Worm (Caenorhabditis elegans) whole organism, young adult: Measurements from ENCODE around the gene F56A8.5.

Experiments used
- F10E7.11 ChIP-seq: sonication (generic microtip); optimal IDR thresholded peaks from 2 replicates; lab custom pipeline; 2017; ENCODE audit warnings: mild to moderate bottlenecking, missing genetic modification characterization, moderate library complexity, missing compliant biosample characterization
- F33H1.4 ChIP-seq: fragments of 200-800 bp; sonication (Bioruptor generic); IDR thresholded peaks from 2 replicates; pipeline ENCODE4 v1.3.6; 2022; ENCODE audit warnings: missing genetic modification reagents, missing genetic modification characterization, missing compliant biosample characterization
- F37B4.10 ChIP-seq: fragments of 200-800 bp; sonication (Bioruptor generic); IDR thresholded peaks from 2 replicates; pipeline ENCODE4 v1.3.6; 2022; ENCODE audit warnings: missing genetic modification characterization, missing compliant biosample characterization
- F49E8.2 ChIP-seq: sonication (generic microtip); optimal IDR thresholded peaks from 3 replicates; lab custom pipeline; 2017; ENCODE audit warnings: missing genetic modification characterization, mild to moderate bottlenecking, missing compliant biosample characterization, antibody characterized with exemption, moderate library complexity; ENCODE audit not compliant: insufficient read depth
- F52B5.7 ChIP-seq: sonication (generic microtip); optimal IDR thresholded peaks from 2 replicates; lab custom pipeline; 2016; ENCODE audit warnings: mild to moderate bottlenecking, missing genetic modification characterization, missing compliant biosample characterization
- F57A8.1 ChIP-seq: fragments of 200-800 bp; sonication (Bioruptor generic); optimal IDR thresholded peaks from 2 replicates; lab custom pipeline; 2018; ENCODE audit warnings: mild to moderate bottlenecking, missing genetic modification characterization, moderate library complexity, missing compliant biosample characterization
- K11D2.4 ChIP-seq: fragments of 200-800 bp; sonication (Bioruptor generic); IDR thresholded peaks from 2 replicates; pipeline ENCODE4 v1.3.6; 2022; ENCODE audit warnings: missing genetic modification reagents, missing genetic modification characterization, missing compliant biosample characterization
- K12H6.12 ChIP-seq: fragments of 200-800 bp; sonication (Bioruptor generic); optimal IDR thresholded peaks from 2 replicates; lab custom pipeline; 2018; ENCODE audit warnings: mild to moderate bottlenecking, missing genetic modification characterization, missing compliant biosample characterization
- Y53G8AR.9 ChIP-seq: fragments of 200-800 bp; sonication (Bioruptor generic); conservative IDR thresholded peaks from 2 replicates; pipeline ENCODE4 v1.3.6; 2022; ENCODE audit warnings: missing genetic modification reagents, missing genetic modification characterization, missing compliant biosample characterization
- ZK185.1 ChIP-seq: sonication (generic microtip); optimal IDR thresholded peaks from 2 replicates; lab custom pipeline; 2016; ENCODE audit warnings: mild to moderate bottlenecking, missing genetic modification characterization, missing compliant biosample characterization; ENCODE audit not compliant: poor library complexity, severe bottlenecking
- aptf-3 ChIP-seq: fragments of 200-800 bp; sonication (Bioruptor generic); IDR thresholded peaks from 2 replicates; pipeline ENCODE4 v1.3.6; 2022; ENCODE audit warnings: missing genetic modification characterization, missing compliant biosample characterization
- cebp-1 ChIP-seq, 2 experiments: fragments of 200-800 bp in 1 of 2; sonication (Bioruptor generic) in 1 of 2; sonication (generic microtip) in 1 of 2; IDR thresholded peaks in 1 of 2; optimal IDR thresholded peaks in 1 of 2; 2 replicates each; pipeline versions ENCODE4 v1.3.6 to Lab custom; 2017 to 2022; ENCODE audit warnings: missing compliant biosample characterization in 2 of 2, missing genetic modification characterization in 2 of 2, mild to moderate bottlenecking in 1 of 2, missing genetic modification reagents in 1 of 2, moderate library complexity in 1 of 2
- cebp-2 ChIP-seq: fragments of 200-800 bp; sonication (Bioruptor generic); IDR thresholded peaks from 2 replicates; pipeline ENCODE4 v1.3.6; 2022; ENCODE audit warnings: missing genetic modification characterization, missing compliant biosample characterization
- ceh-100 ChIP-seq: fragments of 200-800 bp; sonication (Bioruptor generic); IDR thresholded peaks from 2 replicates; pipeline ENCODE4 v1.3.6; 2022; ENCODE audit warnings: missing genetic modification reagents, missing genetic modification characterization, missing compliant biosample characterization
- ceh-40 ChIP-seq: fragments of 200-800 bp; sonication (Bioruptor generic); IDR thresholded peaks from 2 replicates; pipeline ENCODE4 v1.3.6; 2022; ENCODE audit warnings: missing genetic modification characterization, missing compliant biosample characterization
- ceh-58 ChIP-seq: fragments of 200-800 bp; sonication (Bioruptor generic); IDR thresholded peaks from 2 replicates; pipeline ENCODE4 v1.3.6; 2022; ENCODE audit warnings: missing genetic modification characterization, missing compliant biosample characterization
- dox-1 ChIP-seq: fragments of 200-800 bp; sonication (Bioruptor generic); IDR thresholded peaks from 2 replicates; pipeline ENCODE4 v1.3.6; 2022; ENCODE audit warnings: missing genetic modification reagents, missing genetic modification characterization, missing compliant biosample characterization
- dpl-1 ChIP-seq: fragments of 150-350 bp; optimal IDR thresholded peaks from 2 replicates; lab custom pipeline; 2014; ENCODE audit warnings: missing biosample characterization, missing genetic modification reagents, missing genetic modification characterization
- ekl-4 ChIP-seq: fragments of 200-800 bp; sonication (Bioruptor generic); IDR thresholded peaks from 2 replicates; pipeline ENCODE4 v1.3.6; 2022; ENCODE audit warnings: missing genetic modification reagents, missing genetic modification characterization, missing compliant biosample characterization
- hmg-1.2 ChIP-seq: fragments of 200-800 bp; sonication (Bioruptor generic); IDR thresholded peaks from 2 replicates; pipeline ENCODE4 v1.3.6; 2022; ENCODE audit warnings: missing genetic modification reagents, missing genetic modification characterization, missing compliant biosample characterization
- hrde-1 ChIP-seq: sonication (generic microtip); optimal IDR thresholded peaks from 2 replicates; lab custom pipeline; 2016; ENCODE audit warnings: missing genetic modification characterization, mild to moderate bottlenecking, missing compliant biosample characterization, moderate library complexity, missing genotype, missing genetic modification reagents, borderline replicate concordance
- hsf-1 ChIP-seq: fragments of 200-800 bp; sonication (Bioruptor generic); IDR thresholded peaks from 2 replicates; pipeline ENCODE4 v1.3.6; 2022; ENCODE audit warnings: missing genetic modification reagents, missing genetic modification characterization, missing compliant biosample characterization
- lin-40 ChIP-seq: sonication (generic microtip); optimal IDR thresholded peaks from 2 replicates; lab custom pipeline; 2016; ENCODE audit warnings: missing genetic modification characterization, mild to moderate bottlenecking, missing compliant biosample characterization, missing genotype, missing genetic modification reagents
- lin-54 ChIP-seq: fragments of 200-800 bp; sonication (Bioruptor generic); optimal IDR thresholded peaks from 2 replicates; lab custom pipeline; 2018; ENCODE audit warnings: mild to moderate bottlenecking, missing genetic modification characterization, missing compliant biosample characterization
- lsl-1 ChIP-seq: fragments of 200-800 bp; sonication (Bioruptor generic); optimal IDR thresholded peaks from 2 replicates; lab custom pipeline; 2018; ENCODE audit warnings: mild to moderate bottlenecking, missing genetic modification characterization, moderate library complexity, missing compliant biosample characterization
- madf-6 ChIP-seq: fragments of 200-800 bp; sonication (Bioruptor generic); IDR thresholded peaks from 2 replicates; pipeline ENCODE4 v1.3.6; 2022; ENCODE audit warnings: missing genetic modification reagents, missing genetic modification characterization, missing compliant biosample characterization
- madf-8 ChIP-seq: fragments of 200-800 bp; sonication (Bioruptor generic); conservative IDR thresholded peaks from 2 replicates; pipeline ENCODE4 v1.3.6; 2022; ENCODE audit warnings: missing genetic modification reagents, missing genetic modification characterization, missing compliant biosample characterization
- mcd-1 ChIP-seq: fragments of 200-800 bp; sonication (Bioruptor generic); IDR thresholded peaks from 2 replicates; pipeline ENCODE4 v1.3.6; 2022; ENCODE audit warnings: missing genetic modification reagents, missing genetic modification characterization, missing compliant biosample characterization
- nhr-80 ChIP-seq: sonication (generic microtip); optimal IDR thresholded peaks from 2 replicates; lab custom pipeline; 2016; ENCODE audit warnings: missing genetic modification characterization, missing compliant biosample characterization
- pbrm-1 ChIP-seq: fragments of 200-800 bp; sonication (Bioruptor generic); IDR thresholded peaks from 2 replicates; pipeline ENCODE4 v1.3.6; 2022; ENCODE audit warnings: missing genetic modification reagents, missing genetic modification characterization, missing compliant biosample characterization
- pha-4 ChIP-seq: fragments of 150-350 bp; sonication (generic microtip); optimal IDR thresholded peaks from 2 replicates; lab custom pipeline; 2014; ENCODE audit warnings: missing biosample characterization, missing genetic modification reagents, missing genetic modification characterization
- rcor-1 ChIP-seq: fragments of 200-800 bp; sonication (Bioruptor generic); IDR thresholded peaks from 2 replicates; pipeline ENCODE4 v1.3.6; 2022; ENCODE audit warnings: missing genetic modification reagents, missing genetic modification characterization, missing compliant biosample characterization
- snpc-4 ChIP-seq, 5 experiments: fragments of 150-350 bp in 1 of 5; sonication (generic microtip) in 4 of 5; optimal IDR thresholded peaks; 2 replicates each; lab custom pipeline; 2014 to 2018; ENCODE audit warnings: missing genetic modification characterization in 5 of 5, missing biosample characterization in 3 of 5, antibody characterized with exemption in 2 of 5, mild to moderate bottlenecking in 2 of 5, missing compliant biosample characterization in 2 of 5, missing genotype in 2 of 5, moderate library complexity in 2 of 5, missing genetic modification reagents in 1 of 5
- ztf-26 ChIP-seq: sonication (generic microtip); optimal IDR thresholded peaks from 2 replicates; lab custom pipeline; 2017; ENCODE audit warnings: missing genetic modification characterization, missing compliant biosample characterization
- ztf-3 ChIP-seq: fragments of 200-800 bp; sonication (Bioruptor generic); optimal IDR thresholded peaks from 2 replicates; lab custom pipeline; 2018; ENCODE audit warnings: mild to moderate bottlenecking, missing genetic modification characterization, missing compliant biosample characterization
- ztf-6 ChIP-seq: fragments of 200-800 bp; sonication (Bioruptor generic); IDR thresholded peaks from 2 replicates; pipeline ENCODE4 v1.3.6; 2022; ENCODE audit warnings: missing genetic modification reagents, missing genetic modification characterization, missing compliant biosample characterization

F56A8.5 gene

DNA sequence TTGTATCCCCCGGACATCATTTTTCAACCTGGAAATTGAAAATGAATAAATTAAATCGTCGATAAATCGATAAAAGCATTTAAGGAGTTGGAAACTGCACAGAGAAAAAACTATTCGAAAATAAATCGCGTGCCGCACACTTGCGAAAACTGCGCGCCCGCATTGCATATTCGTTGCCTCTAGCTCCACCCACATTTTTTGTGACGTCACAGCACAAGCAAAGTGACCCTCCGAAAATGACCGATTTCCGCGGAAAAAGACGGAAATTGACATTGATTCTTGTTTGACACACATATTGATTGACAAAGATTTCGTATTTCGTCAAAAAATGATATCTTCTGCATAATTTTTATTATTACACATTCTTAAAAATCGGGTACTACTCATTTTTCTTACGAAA lies 3.2 kb downstream of the F56A8.5 start, which contains the start of gene cpf-2 (continued):
- TF ChIP-seq pha-4 (tag; lab: Kevin White, UChicago) (no peak), rcor-1 (GFP tag; lab: Robert Waterston, UW) (peak; percentile 23; the same call in 1 of the 2 replicates), lsl-1 (GFP tag; lab: Kevin White, UChicago) (peak; percentile 30), ZK185.1 (tag; lab: Kevin White, UChicago) (peak; percentile 55), ceh-100 (GFP tag; lab: Robert Waterston, UW) (peak; percentile 58), madf-8 (GFP tag; lab: Robert Waterston, UW) (peak; percentile 31; the same call in 1 of the 2 replicates), mcd-1 (GFP tag; lab: Robert Waterston, UW) (peak; percentile 70), ekl-4 (GFP tag; lab: Robert Waterston, UW) (peak; percentile 60), cebp-1 (GFP tag; IDR thresholded peaks at IDR 0.05; lab: Robert Waterston, UW) (no peak), cebp-1 (tag; optimal IDR thresholded peaks at IDR 0.05; lab: Kevin White, UChicago) (peak; percentile 69), F49E8.2 (tag; lab: Kevin White, UChicago) (peak; percentile 17), ztf-26 (tag; lab: Kevin White, UChicago) (peak; percentile 22), F10E7.11 (tag; lab: Kevin White, UChicago) (no peak), lin-54 (GFP tag; lab: Kevin White, UChicago) (peak; percentile 66), K12H6.12 (tag; lab: Kevin White, UChicago) (no peak), F33H1.4 (GFP tag; lab: Robert Waterston, UW) (peak; percentile 37), nhr-80 (tag; lab: Kevin White, UChicago) (no peak), F52B5.7 (tag; lab: Kevin White, UChicago) (no peak), cebp-2 (GFP tag; lab: Robert Waterston, UW) (no peak), dox-1 (GFP tag; lab: Robert Waterston, UW) (peak; percentile 79), K11D2.4 (GFP tag; lab: Robert Waterston, UW) (0 out of 2 replicates have a peak, but pooled peaks have one; percentile 27), ztf-3 (GFP tag; lab: Kevin White, UChicago) (no peak), ceh-40 (peak; percentile 19; the same call in 1 of the 2 replicates), ztf-6 (GFP tag; lab: Robert Waterston, UW) (0 out of 2 replicates have a peak, but pooled peaks have one; percentile 15), F57A8.1 (GFP tag; lab: Kevin White, UChicago) (no peak), dpl-1 (GFP tag; lab: Kevin White, UChicago) (no peak), madf-6 (peak; percentile 53), hmg-1.2 (GFP tag; lab: Robert Waterston, UW) (peak; percentile 43), pbrm-1 (GFP tag; lab: Robert Waterston, UW) (peak; percentile 61; the same call in 1 of the 2 replicates), aptf-3 (no peak)

DNA sequence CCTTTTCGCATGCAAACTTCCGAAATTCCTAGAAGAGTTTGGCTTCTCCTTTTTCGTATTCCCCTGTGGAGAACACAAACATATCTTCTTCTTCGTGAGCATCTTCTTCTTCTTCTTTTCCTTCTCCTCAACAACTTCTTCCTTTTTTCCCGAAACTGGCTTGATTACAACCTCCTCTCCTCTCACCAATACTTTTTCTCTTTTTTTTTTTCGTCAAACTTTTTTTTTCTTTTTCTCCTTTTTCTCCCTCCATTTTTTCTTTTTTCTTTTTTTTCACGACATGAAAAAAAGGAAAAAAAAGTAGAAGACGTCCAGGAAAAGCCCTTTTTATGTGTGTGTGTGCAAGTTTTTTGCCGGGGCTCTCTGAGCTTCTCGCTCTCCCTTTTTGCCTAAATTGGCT lies 5.2 kb downstream of the F56A8.5 start:
- TF ChIP-seq hrde-1 (tag; lab: Kevin White, UChicago) (no peak), lin-40 (tag; lab: Kevin White, UChicago) (peak; percentile 14)

DNA sequence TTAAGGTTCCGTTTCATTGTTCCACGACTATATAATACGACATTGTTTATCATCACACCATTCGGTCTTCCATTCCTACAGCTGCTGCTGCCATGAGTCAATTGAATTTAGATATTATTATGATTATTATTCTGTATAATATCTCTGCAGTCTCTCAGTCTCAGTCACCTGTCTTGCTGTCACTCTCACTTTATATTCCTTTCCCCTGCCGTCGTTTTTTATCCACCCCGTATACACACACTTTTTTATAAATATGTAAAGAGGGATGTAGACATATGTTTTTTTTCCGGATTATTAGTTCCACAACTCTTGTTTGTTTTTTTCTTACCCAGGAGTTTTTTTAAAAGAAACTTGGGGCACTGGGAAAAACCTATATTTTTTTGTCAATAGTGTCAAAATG lies 6.6 kb downstream of the F56A8.5 start:
- no peak for TF ChIP-seq Y53G8AR.9 (GFP tag; lab: Robert Waterston, UW)
- TF ChIP-seq K12H6.12 (tag; lab: Kevin White, UChicago) = no peak
- TF ChIP-seq hsf-1 (GFP tag; lab: Robert Waterston, UW) = no peak
- no peak for TF ChIP-seq ceh-58 (GFP tag; lab: Robert Waterston, UW)
- no peak for TF ChIP-seq snpc-4 (GFP tag; optimal IDR thresholded peaks at IDR 0.05; lab: Kevin White, UChicago)
- TF ChIP-seq snpc-4 (tag; optimal IDR thresholded peaks at IDR 0.05; lab: Kevin White, UChicago) = no peak
- no peak for TF ChIP-seq F37B4.10
- TF ChIP-seq madf-6 = no peak
- TF ChIP-seq, all 124 proteins: peak for 0
